Fruit fly (Drosophila melanogaster): ENCODE results near the gene sll.

DNA sequence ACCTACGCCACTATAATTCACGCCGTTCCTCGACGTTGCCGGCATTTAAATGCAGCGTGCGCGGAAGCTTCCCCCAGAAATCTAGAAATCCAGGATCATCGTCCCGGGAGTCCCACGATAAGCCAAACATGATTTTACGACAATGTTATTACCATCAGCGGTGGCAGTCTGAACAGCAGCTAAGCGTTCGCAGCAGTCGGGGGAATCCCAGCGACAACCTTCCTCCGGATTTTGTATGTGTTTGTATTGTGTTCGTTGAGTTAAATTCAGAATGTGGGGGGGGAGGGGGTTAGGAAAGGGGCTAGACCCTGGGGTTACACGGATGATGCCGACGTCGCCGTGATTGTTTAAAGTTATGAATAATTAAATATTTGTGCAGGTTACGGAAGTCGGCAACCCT is 38.1 kb downstream of the sll start:
- no peak for TF ChIP-seq CG6163 (GFP tag; IDR thresholded peaks at IDR 0.05)
- no peak for TF ChIP-seq CG6808 (GFP tag; optimal IDR thresholded peaks at IDR 0.05)
- TF ChIP-seq fd85E (GFP tag; optimal IDR thresholded peaks at IDR 0.05), result no peak
- no peak for TF ChIP-seq esn (GFP tag; optimal IDR thresholded peaks at IDR 0.05)
